Worm (Caenorhabditis elegans): ENCODE data around the gene tomm-70.

ce11 chrIII:8782744-8783143, 28.2 kb upstream of the tomm-70 start:
- TF ChIP-seq ztf-11 (tag; optimal IDR thresholded peaks at IDR 0.05) (no peak), lin-13 (tag; optimal IDR thresholded peaks at IDR 0.05) (no peak), elt-1 (tag; optimal IDR thresholded peaks at IDR 0.05; ENCODE audit: borderline replicate concordance, insufficient read depth) (no peak), pha-4 (tag; optimal IDR thresholded peaks at IDR 0.05) (no peak), hlh-1 (tag; optimal IDR thresholded peaks at IDR 0.05) (no peak), unc-39 (tag; optimal IDR thresholded peaks at IDR 0.05) (no peak), ces-1 (GFP tag; optimal IDR thresholded peaks at IDR 0.05) (no peak), ceh-43 (GFP tag; optimal IDR thresholded peaks at IDR 0.05) (no peak), mep-1 (tag; optimal IDR thresholded peaks at IDR 0.05) (no peak), M03D4.4 (tag; optimal IDR thresholded peaks at IDR 0.05) (no peak), nhr-28 (tag; optimal IDR thresholded peaks at IDR 0.05) (no peak), nhr-76 (tag; optimal IDR thresholded peaks at IDR 0.05) (no peak), unc-62 (GFP tag; optimal IDR thresholded peaks at IDR 0.05) (no peak), blmp-1 (tag; optimal IDR thresholded peaks at IDR 0.05) (no peak)

Measured in whole organism, mixed stage, embryonic.